Worm (Caenorhabditis elegans) whole organism, L1 larva: ENCODE results near the gene gpcp-2.

Source experiments
- C16A3.4 ChIP-seq: fragments of 150-350 bp; optimal IDR thresholded peaks from 2 replicates; lab custom pipeline; 2014; ENCODE audit warnings: missing biosample characterization, missing genetic modification characterization
- ama-1 ChIP-seq: fragments of 150-350 bp; optimal IDR thresholded peaks from 2 replicates; lab custom pipeline; 2014
- blmp-1 ChIP-seq: fragments of 150-350 bp; optimal IDR thresholded peaks from 2 replicates; lab custom pipeline; 2014; ENCODE audit warnings: missing biosample characterization, missing genetic modification characterization
- ceh-8 ChIP-seq: fragments of 200-800 bp; sonication (Bioruptor generic); optimal IDR thresholded peaks from 2 replicates; lab custom pipeline; 2018; ENCODE audit warnings: mild to moderate bottlenecking, missing genetic modification characterization, moderate library complexity, missing compliant biosample characterization
- ceh-82 ChIP-seq, 3 experiments: fragments of 150-350 bp in 1 of 3; sonication (generic microtip) in 2 of 3; optimal IDR thresholded peaks; 2 replicates each; lab custom pipeline; 2014 to 2017; ENCODE audit warnings: missing biosample characterization in 3 of 3, missing genetic modification characterization in 3 of 3
- ceh-90 ChIP-seq: sonication (generic microtip); optimal IDR thresholded peaks from 2 replicates; lab custom pipeline; 2016; ENCODE audit warnings: missing genetic modification characterization, missing compliant biosample characterization
- dpl-1 ChIP-seq, 3 experiments: fragments of 150-350 bp in 2 of 3; sonication (generic microtip) in 1 of 3; optimal IDR thresholded peaks; 2 replicates each; lab custom pipeline; 2014 to 2017; ENCODE audit warnings: missing biosample characterization in 3 of 3, missing genetic modification characterization in 3 of 3, missing genetic modification reagents in 3 of 3
- efl-1 ChIP-seq, 4 experiments: fragments of 150-350 bp; optimal IDR thresholded peaks in 3 of 4; peaks in 1 of 4; 1 replicate in 1 of 4; 2 replicates in 3 of 4; lab custom pipeline; 2014; ENCODE audit warnings: missing biosample characterization in 2 of 4, missing genetic modification characterization in 2 of 4, missing genetic modification reagents in 2 of 4
- egl-27 ChIP-seq, 2 experiments: fragments of 150-350 bp in 1 of 2; sonication (generic microtip); optimal IDR thresholded peaks; 3 replicates each; lab custom pipeline; 2017 to 2018; ENCODE audit warnings: missing biosample characterization in 2 of 2, missing genetic modification characterization in 2 of 2, missing genetic modification reagents in 2 of 2
- elt-2 ChIP-seq: sonication (generic microtip); optimal IDR thresholded peaks from 2 replicates; lab custom pipeline; 2016; ENCODE audit warnings: missing genetic modification characterization, mild to moderate bottlenecking, inconsistent platforms, missing compliant biosample characterization, missing genetic modification reagents
- elt-3 ChIP-seq, 6 experiments: fragments of 150-350 bp in 1 of 6; sonication (generic microtip); optimal IDR thresholded peaks; 2 replicates each; lab custom pipeline; 2017 to 2018; ENCODE audit warnings: missing biosample characterization in 6 of 6, missing genetic modification characterization in 6 of 6, inconsistent platforms in 1 of 6
- ets-5 ChIP-seq: fragments of 200-800 bp; sonication (Bioruptor generic); IDR thresholded peaks from 2 replicates; pipeline ENCODE4 v1.3.6; 2022; ENCODE audit warnings: missing genetic modification characterization, missing compliant biosample characterization
- fkh-4 ChIP-seq: sonication (generic microtip); optimal IDR thresholded peaks from 2 replicates; lab custom pipeline; 2016; ENCODE audit warnings: missing compliant biosample characterization, missing genetic modification characterization, borderline replicate concordance
- hlh-17 ChIP-seq: fragments of 200-800 bp; sonication (Bioruptor generic); optimal IDR thresholded peaks from 2 replicates; lab custom pipeline; 2018; ENCODE audit warnings: missing genetic modification characterization, mild to moderate bottlenecking, missing compliant biosample characterization, moderate library complexity, borderline replicate concordance
- hlh-4 ChIP-seq: sonication (generic microtip); optimal IDR thresholded peaks from 2 replicates; lab custom pipeline; 2016; ENCODE audit warnings: mild to moderate bottlenecking, missing genetic modification characterization, missing compliant biosample characterization
- isw-1 ChIP-seq: fragments of 200-800 bp; sonication (Bioruptor generic); IDR thresholded peaks from 2 replicates; pipeline ENCODE4 v1.3.6; 2022; ENCODE audit warnings: missing genetic modification characterization, missing compliant biosample characterization
- jun-1 ChIP-seq: fragments of 150-350 bp; optimal IDR thresholded peaks from 2 replicates; lab custom pipeline; 2014; ENCODE audit warnings: missing biosample characterization, missing genetic modification reagents, missing genetic modification characterization
- lin-13 ChIP-seq: fragments of 150-350 bp; optimal IDR thresholded peaks from 2 replicates; lab custom pipeline; 2014; ENCODE audit warnings: missing biosample characterization, missing genetic modification reagents, missing genetic modification characterization
- lin-14 ChIP-seq: fragments of 200-800 bp; sonication (Bioruptor generic); optimal IDR thresholded peaks from 2 replicates; lab custom pipeline; 2018; ENCODE audit warnings: mild to moderate bottlenecking, missing genetic modification characterization, moderate library complexity, missing compliant biosample characterization
- lin-15B ChIP-seq: fragments of 150-350 bp; sonication (generic microtip); optimal IDR thresholded peaks from 3 replicates; lab custom pipeline; 2014; ENCODE audit warnings: missing biosample characterization, missing genetic modification characterization
- lin-35 ChIP-seq, 2 experiments: fragments of 150-350 bp; optimal IDR thresholded peaks; 2 replicates each; lab custom pipeline; 2014; ENCODE audit warnings: missing biosample characterization in 2 of 2, missing genetic modification characterization in 2 of 2, missing genetic modification reagents in 2 of 2
- lir-3 ChIP-seq: sonication (generic microtip); optimal IDR thresholded peaks from 2 replicates; lab custom pipeline; 2016; ENCODE audit warnings: mild to moderate bottlenecking, missing genetic modification characterization, moderate library complexity, missing compliant biosample characterization; ENCODE audit not compliant: poor library complexity
- lsy-2 ChIP-seq, 2 experiments: fragments of 150-350 bp; optimal IDR thresholded peaks; 2 replicates each; lab custom pipeline; 2014; ENCODE audit warnings: missing biosample characterization in 2 of 2, missing genetic modification characterization in 2 of 2
- mab-9 ChIP-seq: fragments of 200-800 bp; sonication (Bioruptor generic); IDR thresholded peaks from 2 replicates; pipeline ENCODE4 v1.3.6; 2022; ENCODE audit warnings: missing genetic modification reagents, missing genetic modification characterization, missing compliant biosample characterization
- mdl-1 ChIP-seq, 2 experiments: fragments of 150-350 bp; optimal IDR thresholded peaks; 2 replicates each; lab custom pipeline; 2014 to 2017; ENCODE audit warnings: missing biosample characterization in 2 of 2, missing genetic modification characterization in 2 of 2, inconsistent platforms in 1 of 2
- nhr-11 ChIP-seq: fragments of 150-350 bp; optimal IDR thresholded peaks from 2 replicates; lab custom pipeline; 2014; ENCODE audit warnings: missing biosample characterization, missing genetic modification characterization
- nhr-19 ChIP-seq: fragments of 200-800 bp; sonication (Bioruptor generic); conservative IDR thresholded peaks from 2 replicates; pipeline ENCODE4 v1.3.6; 2022; ENCODE audit warnings: missing genetic modification characterization, missing compliant biosample characterization
- nhr-20 ChIP-seq: sonication (generic microtip); optimal IDR thresholded peaks from 2 replicates; lab custom pipeline; 2016; ENCODE audit warnings: mild to moderate bottlenecking, missing genetic modification characterization, missing compliant biosample characterization
- nhr-237 ChIP-seq: fragments of 150-350 bp; optimal IDR thresholded peaks from 2 replicates; lab custom pipeline; 2014; ENCODE audit warnings: missing biosample characterization, missing genetic modification characterization
- nhr-71 ChIP-seq: sonication (generic microtip); optimal IDR thresholded peaks from 2 replicates; lab custom pipeline; 2016; ENCODE audit warnings: mild to moderate bottlenecking, missing genetic modification characterization, moderate library complexity, missing compliant biosample characterization
- nhr-84 ChIP-seq: sonication (generic microtip); optimal IDR thresholded peaks from 2 replicates; lab custom pipeline; 2017; ENCODE audit warnings: missing biosample characterization, missing genetic modification characterization
- nhr-85 ChIP-seq: sonication (generic microtip); peaks from one replicate; lab custom pipeline; 2016; ENCODE audit warnings: missing genetic modification characterization, inconsistent platforms, missing compliant biosample characterization
- pag-3 ChIP-seq: sonication (generic microtip); optimal IDR thresholded peaks from 2 replicates; lab custom pipeline; 2017; ENCODE audit warnings: missing genetic modification characterization, mild to moderate bottlenecking, missing compliant biosample characterization, antibody characterized with exemption, borderline replicate concordance; ENCODE audit not compliant: insufficient read depth
- rnt-1 ChIP-seq: sonication (generic microtip); optimal IDR thresholded peaks from 2 replicates; lab custom pipeline; 2016; ENCODE audit warnings: mild to moderate bottlenecking, missing genetic modification characterization, moderate library complexity, missing compliant biosample characterization
- skn-1 ChIP-seq: fragments of 150-350 bp; optimal IDR thresholded peaks from 2 replicates; lab custom pipeline; 2014; ENCODE audit warnings: missing biosample characterization, missing genetic modification characterization
- snu-23 ChIP-seq: sonication (generic microtip); optimal IDR thresholded peaks from 2 replicates; lab custom pipeline; 2016; ENCODE audit warnings: missing genetic modification characterization, missing compliant biosample characterization
- sptf-1 ChIP-seq: fragments of 150-350 bp; optimal IDR thresholded peaks from 2 replicates; lab custom pipeline; 2014; ENCODE audit warnings: missing biosample characterization, missing genetic modification characterization
- sup-37 ChIP-seq: fragments of 200-800 bp; sonication (Bioruptor generic); optimal IDR thresholded peaks from 2 replicates; lab custom pipeline; 2018; ENCODE audit warnings: mild to moderate bottlenecking, missing genetic modification characterization, missing compliant biosample characterization
- swsn-7 ChIP-seq: sonication (generic microtip); optimal IDR thresholded peaks from 2 replicates; lab custom pipeline; 2016; ENCODE audit warnings: missing genetic modification characterization, missing compliant biosample characterization
- tbx-2 ChIP-seq: sonication (generic microtip); optimal IDR thresholded peaks from 2 replicates; lab custom pipeline; 2016; ENCODE audit warnings: missing genetic modification characterization, missing compliant biosample characterization
- unc-62 ChIP-seq: fragments of 150-350 bp; optimal IDR thresholded peaks from 2 replicates; lab custom pipeline; 2014; ENCODE audit warnings: missing biosample characterization, missing genetic modification reagents, missing genetic modification characterization
- unc-86 ChIP-seq: sonication (generic microtip); optimal IDR thresholded peaks from 2 replicates; lab custom pipeline; 2016; ENCODE audit warnings: missing genetic modification characterization, missing compliant biosample characterization
- unc-98 ChIP-seq: fragments of 200-800 bp; sonication (Bioruptor generic); IDR thresholded peaks from 2 replicates; pipeline ENCODE4 v1.3.6; 2022; ENCODE audit warnings: missing genetic modification characterization, missing compliant biosample characterization
- xbp-1 ChIP-seq: sonication (generic microtip); optimal IDR thresholded peaks from 2 replicates; lab custom pipeline; 2016; ENCODE audit warnings: missing genetic modification characterization, missing compliant biosample characterization
- zip-4 ChIP-seq: fragments of 200-800 bp; sonication (Bioruptor generic); optimal IDR thresholded peaks from 2 replicates; lab custom pipeline; 2018; ENCODE audit warnings: mild to moderate bottlenecking, missing genetic modification characterization, moderate library complexity, missing compliant biosample characterization
- ztf-11 ChIP-seq, 2 experiments: sonication (generic microtip); optimal IDR thresholded peaks; 2 replicates each; lab custom pipeline; 2016 to 2017; ENCODE audit warnings: missing genetic modification characterization in 2 of 2, missing biosample characterization in 1 of 2, missing compliant biosample characterization in 1 of 2

gpcp-2 gene

DNA sequence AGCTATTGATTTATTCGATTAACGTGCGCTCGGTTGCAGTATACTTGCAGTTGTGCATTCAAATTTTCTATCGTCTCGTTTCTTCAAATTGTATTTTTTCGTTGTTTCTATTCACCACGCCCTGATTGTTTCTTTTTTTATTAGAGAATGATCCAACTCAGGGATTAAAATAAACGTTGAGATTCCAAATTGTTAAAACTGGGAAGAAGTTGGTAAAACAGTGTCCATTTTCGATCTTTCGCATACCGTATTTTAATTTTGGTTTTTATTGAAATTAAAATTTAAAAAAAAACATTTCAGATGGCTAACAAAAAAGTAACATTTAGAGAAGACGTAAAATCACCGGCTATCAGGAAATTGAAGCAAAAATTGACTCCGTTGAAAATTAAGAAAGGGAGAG, 25.9 kb downstream of the gpcp-2 start, which contains the start of gene apn-1:
Gene apn-1, plus strand, starts transcription at position 301 of the 400 bp plus-strand sequence.
- TF ChIP-seq nhr-85 (tag; lab: Kevin White, UChicago) = no peak
- TF ChIP-seq mdl-1 (tag; optimal IDR thresholded peaks at IDR 0.05; lab: Kevin White, UChicago) = no peak
- TF ChIP-seq nhr-84 (tag; lab: Kevin White, UChicago) = no peak
- no peak for TF ChIP-seq hlh-4 (tag; lab: Kevin White, UChicago)
- no peak for TF ChIP-seq rnt-1 (tag; lab: Kevin White, UChicago)
- TF ChIP-seq fkh-4 (tag; lab: Kevin White, UChicago) = no peak
- TF ChIP-seq ama-1 (lab: Kevin White, UChicago) = no peak
- TF ChIP-seq elt-2 = no peak
- no peak for TF ChIP-seq pag-3 (tag; lab: Kevin White, UChicago)
- TF ChIP-seq nhr-11 (tag; lab: Kevin White, UChicago) = no peak
- TF ChIP-seq, all 84 proteins: peak for 0

DNA sequence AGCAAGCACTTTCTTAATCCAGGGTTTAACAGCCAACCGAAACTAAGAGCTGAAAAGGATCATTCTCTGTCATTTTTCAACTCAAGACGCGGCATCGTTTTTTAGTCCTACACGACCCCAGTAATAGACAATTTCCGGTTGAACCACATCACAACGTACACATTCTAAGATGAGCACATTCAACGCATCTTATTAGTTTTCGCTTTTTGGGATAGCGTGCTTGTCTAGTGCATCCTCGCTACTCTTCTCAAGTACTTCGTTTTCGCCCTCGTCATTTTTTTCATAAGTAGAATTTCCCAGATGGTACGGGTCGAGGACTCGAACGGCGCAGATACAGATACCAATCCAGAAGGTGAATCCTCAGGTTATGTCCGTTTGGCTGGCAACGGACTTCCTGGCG, 30.9 kb downstream of the gpcp-2 start, which contains the start of gene T05H10.1:
Gene T05H10.1, plus strand, starts transcription at position 301 of the 400 bp plus-strand sequence.
- TF ChIP-seq nhr-84 (tag; lab: Kevin White, UChicago) (no peak), jun-1 (tag; lab: Kevin White, UChicago) (no peak), blmp-1 (tag; lab: Kevin White, UChicago) (no peak), lin-13 (GFP tag; lab: Kevin White, UChicago) (no peak), ceh-8 (no peak), isw-1 (GFP tag; lab: Robert Waterston, UW) (no peak), fkh-4 (tag; lab: Kevin White, UChicago) (no peak), tbx-2 (tag; lab: Kevin White, UChicago) (no peak), ceh-90 (tag; lab: Kevin White, UChicago) (no peak), sptf-1 (tag; lab: Kevin White, UChicago) (no peak), rnt-1 (tag; lab: Kevin White, UChicago) (no peak), swsn-7 (tag; lab: Kevin White, UChicago) (no peak), sup-37 (GFP tag; lab: Kevin White, UChicago) (no peak), ets-5 (GFP tag; lab: Robert Waterston, UW) (no peak), unc-62 (GFP tag; lab: Kevin White, UChicago) (no peak), lsy-2 (tag; optimal IDR thresholded peaks at IDR 0.05; lab: Kevin White, UChicago) (no peak), egl-27 (tag; optimal IDR thresholded peaks at IDR 0.05; lab: Kevin White, UChicago) (no peak)

DNA sequence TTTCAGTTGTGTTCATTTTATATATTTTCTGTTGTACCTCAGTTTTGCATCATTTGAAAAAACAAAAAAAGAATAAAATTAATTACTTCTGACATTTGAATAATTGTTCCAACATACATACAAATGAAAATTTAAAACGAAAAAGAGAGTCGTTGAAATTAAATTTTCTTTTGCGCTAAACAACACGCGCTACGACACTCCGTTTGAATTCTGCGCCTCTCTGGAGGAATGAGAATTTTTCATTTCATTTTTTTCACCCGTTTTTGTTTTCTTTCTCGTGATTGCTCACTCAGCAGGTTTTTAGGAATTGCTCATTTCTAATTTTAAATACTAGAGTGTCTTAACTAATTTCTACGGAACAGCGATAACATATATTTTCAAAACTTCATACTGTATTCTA, 31.5 kb downstream of the gpcp-2 start:
- TF ChIP-seq nhr-20 (peak; percentile 32), unc-86 (no peak), mab-9 (GFP tag; lab: Robert Waterston, UW) (no peak), dpl-1 (GFP tag; optimal IDR thresholded peaks at IDR 0.05; lab: Kevin White, UChicago) (peak in 2 of 3 experiments; percentile 12 to 42), unc-98 (no peak), sup-37 (GFP tag; lab: Kevin White, UChicago) (no peak), ceh-82 (tag; optimal IDR thresholded peaks at IDR 0.05; lab: Kevin White, UChicago) (peak in 1 of 3 experiments; percentile 16), snu-23 (GFP tag; lab: Kevin White, UChicago) (peak; percentile 43), C16A3.4 (tag; lab: Kevin White, UChicago) (peak; percentile 18), nhr-19 (GFP tag; lab: Robert Waterston, UW) (no peak), efl-1 (optimal IDR thresholded peaks at IDR 0.05; lab: Kevin White, UChicago) (peak; percentile 21 to 38), efl-1 (GFP tag; optimal IDR thresholded peaks at IDR 0.05 in 1 of 2; lab: Kevin White, UChicago) (peak; percentile 47 to 68), swsn-7 (tag; lab: Kevin White, UChicago) (peak; percentile 48), nhr-71 (tag; lab: Kevin White, UChicago) (peak; percentile 36), elt-2 (no peak), ztf-11 (tag; optimal IDR thresholded peaks at IDR 0.05; lab: Kevin White, UChicago) (no peak), lsy-2 (tag; optimal IDR thresholded peaks at IDR 0.05; lab: Kevin White, UChicago) (peak; percentile 65 to 74), lin-15B (tag; lab: Kevin White, UChicago) (peak; percentile 72), lin-35 (GFP tag; optimal IDR thresholded peaks at IDR 0.05; lab: Kevin White, UChicago) (peak; percentile 30 to 60), elt-3 (tag; optimal IDR thresholded peaks at IDR 0.05; lab: Kevin White, UChicago) (no peak), skn-1 (tag; lab: Kevin White, UChicago) (peak; percentile 21), zip-4 (GFP tag; lab: Kevin White, UChicago) (no peak), xbp-1 (tag; lab: Kevin White, UChicago) (peak; percentile 23), nhr-84 (tag; lab: Kevin White, UChicago) (no peak), nhr-237 (no peak), lir-3 (tag; lab: Kevin White, UChicago) (peak; percentile 42), hlh-17 (no peak), lin-13 (GFP tag; lab: Kevin White, UChicago) (peak; percentile 0), lin-14 (GFP tag; lab: Kevin White, UChicago) (peak; percentile 30), nhr-85 (tag; lab: Kevin White, UChicago) (peak; percentile 54)
